Worm (Caenorhabditis elegans): ENCODE measurements around the gene C26G2.2.

Gene C26G2.2

DNA sequence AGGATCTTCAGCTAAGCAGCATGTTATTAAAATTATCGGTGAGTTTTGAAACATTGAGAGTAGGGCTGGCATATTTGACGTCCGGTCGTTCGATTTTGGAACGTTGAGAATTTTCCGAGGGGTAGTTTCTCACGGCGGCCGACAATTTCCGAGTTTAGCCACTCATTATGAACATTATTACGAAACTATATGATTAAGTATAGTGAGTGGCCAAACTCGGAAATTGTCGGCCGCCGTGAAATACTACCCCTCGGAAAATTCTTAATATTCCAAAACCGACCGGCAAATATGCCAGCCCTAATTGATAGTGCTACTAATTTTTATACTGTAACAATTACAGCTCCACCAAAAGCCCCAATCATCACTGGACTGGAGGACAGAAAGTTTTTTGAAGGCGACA, 6.7 kb upstream of the C26G2.2 start:
- no peak for TF ChIP-seq nhr-2 (tag; optimal IDR thresholded peaks at IDR 0.05)

DNA sequence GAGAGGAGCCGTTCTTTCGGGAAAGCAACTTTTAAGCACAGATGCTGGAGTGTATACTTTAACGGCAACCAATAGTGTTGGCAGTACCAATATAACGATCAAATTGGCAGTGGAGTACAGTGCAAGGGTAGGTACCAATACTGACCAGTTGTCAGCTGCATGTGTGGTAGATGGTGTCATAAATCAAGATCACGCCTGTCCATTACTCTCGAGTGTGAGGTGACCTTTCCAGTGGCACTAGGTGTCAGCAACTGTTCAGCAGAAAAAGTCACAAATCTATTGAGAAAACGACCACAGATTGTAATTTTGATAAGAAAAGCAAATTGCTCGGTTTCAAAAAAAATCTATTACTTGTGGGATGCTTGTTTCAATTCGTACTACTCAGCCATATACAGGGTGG, 4.7 kb upstream of the C26G2.2 start:
- TF ChIP-seq ceh-39 (tag; optimal IDR thresholded peaks at IDR 0.05): no peak
- peak; percentile 76 for TF ChIP-seq unc-62 (GFP tag; optimal IDR thresholded peaks at IDR 0.05)
- no peak for TF ChIP-seq lin-13 (tag; optimal IDR thresholded peaks at IDR 0.05)
- TF ChIP-seq nhr-2 (tag; optimal IDR thresholded peaks at IDR 0.05): peak; percentile 16
- no peak for TF ChIP-seq zip-8 (tag; optimal IDR thresholded peaks at IDR 0.05)
- no peak for TF ChIP-seq lsy-2 (tag; optimal IDR thresholded peaks at IDR 0.05)
- TF ChIP-seq lin-32 (GFP tag; optimal IDR thresholded peaks at IDR 0.05): no peak
- TF ChIP-seq sptf-1 (tag; optimal IDR thresholded peaks at IDR 0.05): no peak
- no peak for TF ChIP-seq ces-1 (GFP tag; optimal IDR thresholded peaks at IDR 0.05)
- no peak for TF ChIP-seq tbx-8 (GFP tag; optimal IDR thresholded peaks at IDR 0.05)
- no peak for TF ChIP-seq pha-4 (tag; optimal IDR thresholded peaks at IDR 0.05)
- no peak for TF ChIP-seq nhr-12 (tag; optimal IDR thresholded peaks at IDR 0.05)
- TF ChIP-seq hlh-1 (tag; optimal IDR thresholded peaks at IDR 0.05): peak; percentile 89
- no peak for TF ChIP-seq mep-1 (tag; optimal IDR thresholded peaks at IDR 0.05)
- TF ChIP-seq nhr-237 (tag; optimal IDR thresholded peaks at IDR 0.05): no peak

DNA sequence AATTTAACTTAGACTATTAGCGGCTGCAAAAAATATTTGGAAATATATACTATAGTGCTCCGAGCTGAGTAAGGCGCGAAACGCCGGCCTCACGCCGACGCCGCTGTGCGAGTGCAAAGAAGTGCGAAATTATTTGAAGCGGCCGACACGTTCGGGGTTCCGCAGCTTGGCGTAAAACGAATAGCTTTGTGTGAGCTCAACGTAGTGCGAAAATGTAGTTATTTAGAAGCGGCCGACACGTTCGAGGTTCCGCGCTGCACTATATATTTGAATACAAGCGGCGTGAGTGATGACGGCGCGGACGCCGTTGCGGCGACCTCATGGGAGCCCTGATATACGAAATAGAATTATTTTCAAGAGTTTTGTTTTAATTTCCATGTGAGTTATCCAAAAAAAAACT, 2.2 kb upstream of the C26G2.2 start:
- no peak for TF ChIP-seq mep-1 (tag; optimal IDR thresholded peaks at IDR 0.05)
- no peak for TF ChIP-seq ces-1 (GFP tag; optimal IDR thresholded peaks at IDR 0.05)
- no peak for TF ChIP-seq nhr-237 (tag; optimal IDR thresholded peaks at IDR 0.05)
- no peak for TF ChIP-seq sem-2 (GFP tag; optimal IDR thresholded peaks at IDR 0.05)
- no peak for TF ChIP-seq lin-13 (tag; optimal IDR thresholded peaks at IDR 0.05)
- TF ChIP-seq snpc-4 (tag; optimal IDR thresholded peaks at IDR 0.05): no peak
- no peak for TF ChIP-seq nhr-12 (tag; optimal IDR thresholded peaks at IDR 0.05)
- TF ChIP-seq tbx-8 (GFP tag; optimal IDR thresholded peaks at IDR 0.05): no peak
- no peak for TF ChIP-seq nhr-28 (tag; optimal IDR thresholded peaks at IDR 0.05)
- no peak for TF ChIP-seq lsy-2 (tag; optimal IDR thresholded peaks at IDR 0.05)
- TF ChIP-seq nhr-76 (tag; optimal IDR thresholded peaks at IDR 0.05): no peak

DNA sequence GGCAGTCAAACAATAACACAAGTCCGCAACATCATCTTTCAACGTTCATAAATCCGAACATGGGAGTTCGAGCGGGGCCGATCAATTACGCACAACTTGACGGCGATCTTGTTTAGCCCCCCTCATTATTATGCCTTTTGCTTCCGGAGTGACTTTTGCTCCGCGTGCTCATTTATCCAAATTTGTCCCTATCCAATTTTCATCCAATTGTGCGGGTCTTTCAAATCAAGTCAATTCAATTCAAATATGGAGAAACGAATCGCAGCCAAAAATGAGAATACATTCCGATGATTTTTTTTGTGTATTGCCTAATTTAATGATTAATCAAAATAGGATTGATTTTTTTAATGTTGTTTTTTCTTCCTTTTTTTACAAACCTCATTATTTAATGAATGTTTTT, 1.7 kb upstream of the C26G2.2 start:
- TF ChIP-seq mls-2 (tag; optimal IDR thresholded peaks at IDR 0.05) (no peak), mab-5 (tag; optimal IDR thresholded peaks at IDR 0.05) (no peak), elt-1 (tag; optimal IDR thresholded peaks at IDR 0.05; ENCODE audit: borderline replicate concordance, insufficient read depth) (no peak), ces-1 (GFP tag; optimal IDR thresholded peaks at IDR 0.05) (peak; percentile 89), bed-3 (GFP tag; optimal IDR thresholded peaks at IDR 0.05) (no peak)

DNA sequence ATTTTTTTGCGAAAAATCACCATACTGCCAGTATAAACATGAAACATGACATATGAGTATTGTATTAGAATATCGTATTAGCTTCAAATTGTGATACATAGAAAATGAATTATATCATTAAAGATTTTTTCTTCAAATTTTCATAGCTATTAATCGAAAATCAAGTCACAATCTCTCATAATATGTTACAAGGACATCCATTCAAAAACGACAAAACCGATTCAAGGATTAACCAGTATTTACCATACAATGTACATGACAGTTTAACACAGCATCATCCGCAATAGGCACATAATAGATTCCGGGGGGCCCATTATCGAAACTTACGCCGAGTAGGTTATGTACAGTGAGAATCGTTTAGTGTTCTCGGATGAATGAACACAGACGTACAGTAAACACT, 7.2 kb downstream of the C26G2.2 start:
- TF ChIP-seq unc-120 (tag; optimal IDR thresholded peaks at IDR 0.05; ENCODE audit: poor library complexity, severe bottlenecking): no peak
- no peak for TF ChIP-seq mls-2 (tag; optimal IDR thresholded peaks at IDR 0.05)
- no peak for TF ChIP-seq nhr-2 (tag; optimal IDR thresholded peaks at IDR 0.05)
- TF ChIP-seq bed-3 (GFP tag; optimal IDR thresholded peaks at IDR 0.05): no peak
- no peak for TF ChIP-seq M03D4.4 (tag; optimal IDR thresholded peaks at IDR 0.05)
- TF ChIP-seq zip-8 (tag; optimal IDR thresholded peaks at IDR 0.05): no peak
- no peak for TF ChIP-seq nhr-28 (tag; optimal IDR thresholded peaks at IDR 0.05)
- no peak for TF ChIP-seq ceh-83 (GFP tag; optimal IDR thresholded peaks at IDR 0.05)
- no peak for TF ChIP-seq elt-3 (tag; optimal IDR thresholded peaks at IDR 0.05)
- TF ChIP-seq unc-39 (tag; optimal IDR thresholded peaks at IDR 0.05): no peak
- TF ChIP-seq unc-62 (GFP tag; optimal IDR thresholded peaks at IDR 0.05): no peak
- no peak for TF ChIP-seq ceh-39 (tag; optimal IDR thresholded peaks at IDR 0.05)
- no peak for TF ChIP-seq tbx-8 (GFP tag; optimal IDR thresholded peaks at IDR 0.05)
- no peak for TF ChIP-seq mab-5 (tag; optimal IDR thresholded peaks at IDR 0.05)
- no peak for TF ChIP-seq cnd-1 (tag; optimal IDR thresholded peaks at IDR 0.05)
- TF ChIP-seq sptf-1 (tag; optimal IDR thresholded peaks at IDR 0.05): no peak
- TF ChIP-seq pha-4 (tag; optimal IDR thresholded peaks at IDR 0.05): no peak
- no peak for TF ChIP-seq drap-1 (GFP tag; optimal IDR thresholded peaks at IDR 0.05)
- no peak for TF ChIP-seq mep-1 (tag; optimal IDR thresholded peaks at IDR 0.05)
- TF ChIP-seq hlh-1 (tag; optimal IDR thresholded peaks at IDR 0.05): no peak

DNA sequence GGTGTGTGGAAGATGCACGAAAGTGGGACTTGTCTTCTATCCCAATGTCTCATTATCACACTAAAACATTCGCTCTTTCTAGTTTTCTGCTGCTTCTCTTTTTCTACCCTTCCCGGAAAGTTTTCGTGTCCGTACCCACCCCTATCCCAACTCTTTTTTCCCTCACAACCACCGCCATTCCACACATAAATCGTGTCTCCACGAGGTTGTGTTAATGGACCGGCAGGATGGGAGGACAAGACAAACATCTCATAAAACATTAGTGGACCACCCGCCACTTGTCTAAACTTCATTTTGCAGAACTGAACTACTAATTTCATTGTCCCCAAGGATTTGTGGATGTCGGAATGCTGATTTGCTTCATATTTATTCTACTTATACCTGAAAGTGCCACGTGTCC, 9.9 kb downstream of the C26G2.2 start, which contains the start of gene slt-1:
slt-1 (plus strand) TSS at position 301 of the 400 bp plus-strand sequence.
- TF ChIP-seq drap-1 (GFP tag; optimal IDR thresholded peaks at IDR 0.05) (no peak), nhr-2 (tag; optimal IDR thresholded peaks at IDR 0.05) (no peak), zip-8 (tag; optimal IDR thresholded peaks at IDR 0.05) (no peak), unc-120 (tag; optimal IDR thresholded peaks at IDR 0.05; ENCODE audit: poor library complexity, severe bottlenecking) (peak; percentile 32), nhr-76 (tag; optimal IDR thresholded peaks at IDR 0.05) (no peak)

All from whole organism, mixed stage, embryonic.